Worm (Caenorhabditis elegans): ENCODE measurements around the gene ins-7.

DNA sequence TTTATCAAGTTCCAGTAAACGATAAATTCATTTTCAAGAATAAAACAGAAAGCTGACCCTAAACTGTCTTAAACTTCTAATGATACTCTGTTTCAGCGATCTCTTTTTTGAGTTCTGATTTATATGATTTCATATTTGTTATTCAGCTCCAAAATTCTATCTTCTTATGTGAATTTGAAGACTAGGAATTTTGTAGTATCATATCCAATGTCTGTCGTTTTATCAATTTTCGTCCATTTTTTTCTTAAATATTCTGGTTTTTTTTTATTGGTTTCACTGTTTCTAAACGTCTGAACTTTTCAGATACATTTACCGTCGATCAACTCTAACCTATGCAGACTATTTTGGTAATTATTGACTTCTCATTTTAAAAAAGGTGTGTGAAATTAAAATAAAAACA lies 42.3 kb upstream of the ins-7 start, which contains the start of the genes nhr-138 and C28D4.18:
- TF ChIP-seq nhr-85 (tag) (no peak), ama-1 (optimal IDR thresholded peaks at IDR 0.05) (no peak), dpl-1 (GFP tag; optimal IDR thresholded peaks at IDR 0.05) (no peak), grh-1 (GFP tag; IDR thresholded peaks at IDR 0.05) (no peak), nhr-11 (tag; optimal IDR thresholded peaks at IDR 0.05) (no peak), lin-35 (GFP tag; optimal IDR thresholded peaks at IDR 0.05) (no peak)
